Worm (Caenorhabditis elegans) whole organism, L3 larva: ENCODE data around the gene tbb-2.

Experiments
- R02D3.7 ChIP-seq: fragments of 150-350 bp; optimal IDR thresholded peaks from 2 replicates; lab custom pipeline; 2014; ENCODE audit warnings: missing biosample characterization, missing genetic modification characterization
- ZK546.5 ChIP-seq: sonication (generic microtip); optimal IDR thresholded peaks from 2 replicates; lab custom pipeline; 2017; ENCODE audit warnings: missing biosample characterization, missing genetic modification characterization
- aly-2 ChIP-seq: fragments of 150-350 bp; optimal IDR thresholded peaks from 2 replicates; lab custom pipeline; 2014; ENCODE audit warnings: missing biosample characterization, missing genetic modification characterization
- ama-1 ChIP-seq: fragments of 150-350 bp; optimal IDR thresholded peaks from 2 replicates; lab custom pipeline; 2018
- ceh-82 ChIP-seq: fragments of 150-350 bp; optimal IDR thresholded peaks from 2 replicates; lab custom pipeline; 2014; ENCODE audit warnings: missing biosample characterization, missing genetic modification characterization
- ceh-9 ChIP-seq: sonication (generic microtip); optimal IDR thresholded peaks from 2 replicates; lab custom pipeline; 2018; ENCODE audit warnings: missing biosample characterization, missing genetic modification characterization
- daf-12 ChIP-seq: fragments of 150-350 bp; optimal IDR thresholded peaks from 2 replicates; lab custom pipeline; 2014; ENCODE audit warnings: missing biosample characterization, missing genetic modification reagents, missing genetic modification characterization
- egl-27 ChIP-seq: sonication (generic microtip); optimal IDR thresholded peaks from 4 replicates; lab custom pipeline; 2017; ENCODE audit warnings: missing biosample characterization, missing genetic modification reagents, missing genetic modification characterization
- egl-5 ChIP-seq: fragments of 150-350 bp; optimal IDR thresholded peaks from 2 replicates; lab custom pipeline; 2017; ENCODE audit warnings: missing biosample characterization, missing genetic modification reagents, missing genetic modification characterization, inconsistent platforms
- elt-1 ChIP-seq: fragments of 150-350 bp; optimal IDR thresholded peaks from 2 replicates; lab custom pipeline; 2014; ENCODE audit warnings: missing biosample characterization, missing genetic modification characterization
- elt-2 ChIP-seq: sonication (generic microtip); optimal IDR thresholded peaks from 2 replicates; lab custom pipeline; 2016; ENCODE audit warnings: missing genetic modification reagents, mild to moderate bottlenecking, missing genetic modification characterization, missing compliant biosample characterization
- fkh-10 ChIP-seq: sonication (generic microtip); optimal IDR thresholded peaks from 2 replicates; lab custom pipeline; 2017; ENCODE audit warnings: missing biosample characterization, missing genetic modification reagents, missing genetic modification characterization
- fos-1 ChIP-seq: fragments of 150-350 bp; optimal IDR thresholded peaks from 2 replicates; lab custom pipeline; 2014; ENCODE audit warnings: missing biosample characterization, missing genetic modification characterization
- hmg-11 ChIP-seq: sonication (generic microtip); optimal IDR thresholded peaks from 2 replicates; lab custom pipeline; 2016; ENCODE audit warnings: missing genetic modification characterization, missing compliant biosample characterization
- lin-15B ChIP-seq: fragments of 150-350 bp; optimal IDR thresholded peaks from 2 replicates; lab custom pipeline; 2014; ENCODE audit warnings: missing biosample characterization, missing genetic modification characterization
- lin-39 ChIP-seq: fragments of 150-350 bp; optimal IDR thresholded peaks from 2 replicates; lab custom pipeline; 2018; ENCODE audit warnings: missing biosample characterization, missing genetic modification reagents, missing genetic modification characterization
- mdl-1 ChIP-seq: fragments of 150-350 bp; optimal IDR thresholded peaks from 2 replicates; lab custom pipeline; 2014; ENCODE audit warnings: missing biosample characterization, missing genetic modification characterization
- nfya-1 ChIP-seq: sonication (generic microtip); optimal IDR thresholded peaks from 2 replicates; lab custom pipeline; 2017; ENCODE audit warnings: missing genetic modification characterization, mild to moderate bottlenecking, missing compliant biosample characterization, antibody characterized with exemption, moderate library complexity; ENCODE audit not compliant: insufficient read depth
- nhr-12 ChIP-seq: fragments of 150-350 bp; optimal IDR thresholded peaks from 2 replicates; lab custom pipeline; 2014; ENCODE audit warnings: missing biosample characterization, missing genetic modification characterization
- nhr-23 ChIP-seq: fragments of 150-350 bp; optimal IDR thresholded peaks from 2 replicates; lab custom pipeline; 2014; ENCODE audit warnings: missing biosample characterization, missing genetic modification reagents, missing genetic modification characterization
- nhr-237 ChIP-seq: fragments of 150-350 bp; optimal IDR thresholded peaks from 2 replicates; lab custom pipeline; 2014; ENCODE audit warnings: missing biosample characterization, missing genetic modification characterization
- nhr-43 ChIP-seq: sonication (generic microtip); optimal IDR thresholded peaks from 2 replicates; lab custom pipeline; 2016; ENCODE audit warnings: mild to moderate bottlenecking, missing genetic modification characterization, missing compliant biosample characterization; ENCODE audit not compliant: poor library complexity, severe bottlenecking
- nhr-67 ChIP-seq: fragments of 150-350 bp; optimal IDR thresholded peaks from 2 replicates; lab custom pipeline; 2014; ENCODE audit warnings: missing biosample characterization, missing genetic modification characterization
- nhr-76 ChIP-seq: fragments of 150-350 bp; sonication (generic microtip); optimal IDR thresholded peaks from 5 replicates; lab custom pipeline; 2014; ENCODE audit warnings: missing biosample characterization, missing genetic modification characterization
- pha-4 ChIP-seq: fragments of 150-350 bp; optimal IDR thresholded peaks from 2 replicates; lab custom pipeline; 2014; ENCODE audit warnings: missing biosample characterization, missing genetic modification reagents, missing genetic modification characterization
- pqm-1 ChIP-seq: fragments of 150-350 bp; optimal IDR thresholded peaks from 2 replicates; lab custom pipeline; 2017; ENCODE audit warnings: missing biosample characterization, missing genetic modification characterization, inconsistent platforms
- sea-2 ChIP-seq: fragments of 150-350 bp; sonication (generic microtip); optimal IDR thresholded peaks from 4 replicates; lab custom pipeline; 2014; ENCODE audit warnings: missing biosample characterization, missing genetic modification reagents, missing genetic modification characterization
- skn-1 ChIP-seq: fragments of 150-350 bp; optimal IDR thresholded peaks from 2 replicates; lab custom pipeline; 2014; ENCODE audit warnings: missing biosample characterization, missing genetic modification characterization
- snpc-4 ChIP-seq: fragments of 150-350 bp; optimal IDR thresholded peaks from 2 replicates; lab custom pipeline; 2014; ENCODE audit warnings: missing biosample characterization, missing genetic modification characterization
- tbx-2 ChIP-seq: sonication (generic microtip); optimal IDR thresholded peaks from 2 replicates; lab custom pipeline; 2016; ENCODE audit warnings: mild to moderate bottlenecking, missing genetic modification characterization, missing compliant biosample characterization
- unc-39 ChIP-seq: sonication (generic microtip); optimal IDR thresholded peaks from 4 replicates; lab custom pipeline; 2017; ENCODE audit warnings: missing biosample characterization, missing genetic modification characterization
- unc-62 ChIP-seq: fragments of 150-350 bp; sonication (generic microtip); optimal IDR thresholded peaks from 4 replicates; lab custom pipeline; 2014; ENCODE audit warnings: missing biosample characterization, missing genetic modification reagents, missing genetic modification characterization
- zag-1 ChIP-seq: fragments of 150-350 bp; optimal IDR thresholded peaks from 2 replicates; lab custom pipeline; 2014; ENCODE audit warnings: missing biosample characterization, missing genetic modification characterization
- ztf-4 ChIP-seq: fragments of 150-350 bp; optimal IDR thresholded peaks from 2 replicates; lab custom pipeline; 2014; ENCODE audit warnings: missing biosample characterization, missing genetic modification characterization

tbb-2 gene

DNA sequence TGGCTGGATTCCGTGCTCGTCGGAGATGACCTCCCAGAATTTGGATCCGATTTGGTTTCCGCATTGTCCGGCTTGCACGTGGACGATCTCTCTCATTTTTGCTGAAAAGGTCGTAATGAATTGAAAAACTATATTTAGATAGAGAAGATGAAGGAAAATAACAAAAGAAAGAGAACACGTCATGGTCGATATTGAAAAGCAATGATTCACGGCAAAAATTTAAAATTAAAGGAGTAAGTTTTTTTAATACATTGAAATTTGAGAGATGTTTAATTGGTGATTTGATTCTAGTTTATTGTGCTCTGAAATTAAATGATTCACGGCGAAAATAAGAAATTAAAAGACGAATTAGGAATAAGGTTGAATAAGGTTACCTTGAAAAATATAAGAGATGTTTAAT is at the start of gene tbb-2:
tbb-2 (minus strand) TSS at position 101 of the 400 bp plus-strand sequence.
- TF ChIP-seq egl-27 (tag; lab: Kevin White, UChicago) (no peak), nhr-67 (tag; lab: Kevin White, UChicago) (no peak), elt-2 (tag; lab: Kevin White, UChicago) (no peak), ZK546.5 (tag; lab: Kevin White, UChicago) (no peak), pqm-1 (no peak), snpc-4 (tag; lab: Kevin White, UChicago) (no peak), nhr-12 (tag; lab: Kevin White, UChicago) (no peak), fos-1 (tag; lab: Kevin White, UChicago) (no peak), sea-2 (GFP tag; lab: Kevin White, UChicago) (no peak), ceh-82 (tag; lab: Kevin White, UChicago) (no peak), ztf-4 (tag; lab: Kevin White, UChicago) (no peak), egl-5 (tag; lab: Kevin White, UChicago) (no peak), unc-39 (tag; lab: Kevin White, UChicago) (no peak), lin-15B (tag; lab: Kevin White, UChicago) (no peak), elt-1 (tag; lab: Kevin White, UChicago) (no peak), nhr-237 (tag; lab: Kevin White, UChicago) (no peak), fkh-10 (GFP tag; lab: Kevin White, UChicago) (no peak), zag-1 (tag; lab: Kevin White, UChicago) (no peak)

ce11 chrIII:4066333-4066732 is 48.9 kb upstream of the tbb-2 start, which contains the start of gene unc-79:
Gene unc-79 (plus strand): TSS chrIII:4066633.
- no peak for TF ChIP-seq lin-15B (tag; lab: Kevin White, UChicago)
- TF ChIP-seq hmg-11: no peak
- TF ChIP-seq pha-4 (tag; lab: Kevin White, UChicago): no peak
- TF ChIP-seq skn-1 (tag; lab: Kevin White, UChicago): no peak
- TF ChIP-seq ama-1 (lab: Kevin White, UChicago): no peak
- no peak for TF ChIP-seq ceh-82 (tag; lab: Kevin White, UChicago)
- TF ChIP-seq elt-2 (tag; lab: Kevin White, UChicago): no peak
- TF ChIP-seq ceh-9 (tag; lab: Kevin White, UChicago): no peak
- no peak for TF ChIP-seq nhr-43 (tag; lab: Kevin White, UChicago)
- TF ChIP-seq fkh-10 (GFP tag; lab: Kevin White, UChicago): no peak
- TF ChIP-seq egl-5 (tag; lab: Kevin White, UChicago): no peak
- TF ChIP-seq nhr-76 (tag; lab: Kevin White, UChicago): no peak
- no peak for TF ChIP-seq nhr-237 (tag; lab: Kevin White, UChicago)
- TF ChIP-seq, all 47 proteins: peak for 0

DNA sequence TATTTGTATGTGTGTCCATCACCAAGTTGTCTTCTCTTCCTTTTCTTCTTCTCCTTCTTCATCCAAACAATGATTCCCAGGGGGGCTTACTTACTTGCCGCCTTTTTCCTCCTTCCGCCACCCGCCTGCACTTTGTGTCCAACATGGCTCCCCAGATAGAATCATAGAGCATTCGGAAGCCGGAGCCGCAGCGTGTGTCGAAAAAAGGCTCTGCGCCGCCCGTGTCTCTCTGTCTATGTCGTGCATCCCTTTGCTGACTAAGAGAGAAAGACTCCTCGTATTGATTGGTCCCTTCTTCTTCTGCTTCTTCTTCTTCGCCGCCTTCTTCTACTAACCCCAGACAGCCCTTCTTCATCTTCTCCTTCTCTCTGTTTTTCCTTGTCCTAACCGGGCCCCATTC is 46.3 kb upstream of the tbb-2 start:
- TF ChIP-seq mdl-1 (tag; lab: Kevin White, UChicago) (no peak), lin-39 (tag; lab: Kevin White, UChicago) (peak; percentile 30), nfya-1 (tag; lab: Kevin White, UChicago) (peak; percentile 66), unc-62 (GFP tag; lab: Kevin White, UChicago) (peak; percentile 19), skn-1 (tag; lab: Kevin White, UChicago) (no peak), ztf-4 (tag; lab: Kevin White, UChicago) (no peak), elt-1 (tag; lab: Kevin White, UChicago) (no peak), hmg-11 (peak; percentile 28), lin-15B (tag; lab: Kevin White, UChicago) (peak; percentile 51), egl-5 (tag; lab: Kevin White, UChicago) (no peak), tbx-2 (tag; lab: Kevin White, UChicago) (peak; percentile 32)

DNA sequence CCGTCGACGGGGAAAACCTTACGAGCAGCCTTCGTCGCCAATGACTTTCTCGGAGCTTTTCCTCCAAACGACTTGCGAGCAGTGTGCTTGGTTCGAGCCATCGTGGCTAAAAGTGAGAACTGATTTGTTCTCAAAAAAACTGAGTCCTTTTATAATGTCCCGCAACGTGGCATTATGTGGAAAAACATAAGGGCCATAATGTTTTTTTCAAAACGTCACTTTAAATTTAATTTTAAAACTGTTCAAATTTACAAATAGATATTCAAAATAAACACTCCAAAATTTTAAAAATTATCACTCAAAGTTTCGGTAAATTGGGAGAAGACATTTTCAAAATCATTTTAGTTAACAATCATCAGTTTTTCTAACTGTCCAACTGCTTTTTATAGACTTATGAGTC is 42.6 kb upstream of the tbb-2 start, which contains the start of gene his-70:
his-70 (minus strand) TSS at position 101 of the 400 bp plus-strand sequence.
- TF ChIP-seq nfya-1 (tag; lab: Kevin White, UChicago): no peak
- no peak for TF ChIP-seq fkh-10 (GFP tag; lab: Kevin White, UChicago)
- TF ChIP-seq egl-27 (tag; lab: Kevin White, UChicago): no peak
- no peak for TF ChIP-seq nhr-43 (tag; lab: Kevin White, UChicago)
- TF ChIP-seq aly-2 (tag; lab: Kevin White, UChicago): no peak
- TF ChIP-seq daf-12 (tag; lab: Kevin White, UChicago): no peak
- TF ChIP-seq unc-39 (tag; lab: Kevin White, UChicago): no peak
- no peak for TF ChIP-seq nhr-23 (tag; lab: Kevin White, UChicago)
- no peak for TF ChIP-seq pqm-1
- no peak for TF ChIP-seq unc-62 (GFP tag; lab: Kevin White, UChicago)
- TF ChIP-seq ZK546.5 (tag; lab: Kevin White, UChicago): no peak
- no peak for TF ChIP-seq mdl-1 (tag; lab: Kevin White, UChicago)
- TF ChIP-seq R02D3.7 (tag; lab: Kevin White, UChicago): no peak
